Worm (Caenorhabditis elegans) whole organism, midembryonic: ENCODE data around the gene M199.134.

Experiments
- T22C8.4 ChIP-seq: fragments of 200-800 bp; sonication (Bioruptor generic); IDR thresholded peaks from 2 replicates; pipeline ENCODE4 v1.3.6; 2022; ENCODE audit warnings: missing genetic modification characterization, missing compliant biosample characterization
- flt-1 ChIP-seq: fragments of 200-800 bp; sonication (Bioruptor generic); IDR thresholded peaks from 2 replicates; pipeline ENCODE4 v1.3.6; 2022; ENCODE audit warnings: missing genetic modification characterization, missing compliant biosample characterization
- klf-2 ChIP-seq: fragments of 200-800 bp; sonication (Bioruptor generic); conservative IDR thresholded peaks from 2 replicates; pipeline ENCODE4 v1.3.6; 2022; ENCODE audit warnings: missing genetic modification reagents, missing genetic modification characterization, missing compliant biosample characterization
- tab-1 ChIP-seq: fragments of 200-800 bp; sonication (Bioruptor generic); IDR thresholded peaks from 2 replicates; pipeline ENCODE4 v1.3.6; 2022; ENCODE audit warnings: missing genetic modification characterization, missing compliant biosample characterization
- ztf-23 ChIP-seq: fragments of 200-800 bp; sonication (Bioruptor generic); IDR thresholded peaks from 2 replicates; pipeline ENCODE4 v1.3.6; 2022; ENCODE audit warnings: missing genetic modification reagents, missing genetic modification characterization, missing compliant biosample characterization
- ztf-29 ChIP-seq: fragments of 200-800 bp; sonication (Bioruptor generic); IDR thresholded peaks from 2 replicates; pipeline ENCODE4 v1.3.6; 2022; ENCODE audit warnings: missing genetic modification reagents, missing genetic modification characterization, missing compliant biosample characterization

ce11 chrIV:15065653-15066052 lies 47.4 kb downstream of the M199.134 start, which contains the start of gene Y41E3.18:
- TF ChIP-seq tab-1 = no peak
- TF ChIP-seq T22C8.4 (GFP tag; lab: Robert Waterston, UW) = no peak
- no peak for TF ChIP-seq ztf-23
- no peak for TF ChIP-seq klf-2
- no peak for TF ChIP-seq flt-1 (GFP tag; lab: Robert Waterston, UW)
- TF ChIP-seq ztf-29 (GFP tag; lab: Robert Waterston, UW) = no peak
